Fruit fly (Drosophila melanogaster) whole organism, embryonic: Measurements from ENCODE around the gene CG15537.

Source experiments
- Adf1 ChIP-seq: fragments of 200-800 bp; sonication (Bioruptor generic); IDR thresholded peaks from 2 replicates; pipeline ENCODE4 v1.3.6; 2022; ENCODE audit warnings: missing biosample characterization, missing genetic modification characterization
- Atf3 ChIP-seq: fragments of 200-800 bp; sonication (Bioruptor generic); optimal IDR thresholded peaks from 3 replicates; lab custom pipeline; 2016; ENCODE audit warnings: missing biosample characterization, missing genetic modification characterization
- CG10462 ChIP-seq: fragments of 200-800 bp; sonication (Bioruptor generic); optimal IDR thresholded peaks from 2 replicates; lab custom pipeline; 2016; ENCODE audit warnings: missing biosample characterization, missing genetic modification characterization
- CG10979 ChIP-seq: fragments of 200-800 bp; sonication (Bioruptor generic); optimal IDR thresholded peaks from 2 replicates; lab custom pipeline; 2018; ENCODE audit warnings: missing biosample characterization, mild to moderate bottlenecking, missing genetic modification characterization, moderate library complexity
- CG12104 ChIP-seq: fragments of 200-800 bp; sonication (Bioruptor generic); optimal IDR thresholded peaks from 3 replicates; lab custom pipeline; 2016; ENCODE audit warnings: missing biosample characterization, missing genetic modification characterization
- CG13624 ChIP-seq: fragments of 200-800 bp; sonication (Bioruptor generic); optimal IDR thresholded peaks from 2 replicates; lab custom pipeline; 2016; ENCODE audit warnings: missing biosample characterization, missing genetic modification characterization
- CG13894 ChIP-seq: fragments of 200-800 bp; sonication (Bioruptor generic); optimal IDR thresholded peaks from 3 replicates; lab custom pipeline; 2018; ENCODE audit warnings: missing biosample characterization, mild to moderate bottlenecking, missing genetic modification characterization, moderate library complexity
- CG14965 ChIP-seq: fragments of 200-800 bp; sonication (Bioruptor generic); optimal IDR thresholded peaks from 2 replicates; lab custom pipeline; 2016; ENCODE audit warnings: missing biosample characterization, missing genetic modification characterization, borderline replicate concordance
- CG1602 ChIP-seq: fragments of 200-800 bp; sonication (Bioruptor generic); optimal IDR thresholded peaks from 3 replicates; lab custom pipeline; 2016; ENCODE audit warnings: missing biosample characterization, missing genetic modification characterization
- CG17361 ChIP-seq: fragments of 200-800 bp; sonication (Bioruptor generic); IDR thresholded peaks from 3 replicates; pipeline ENCODE4 v1.3.6; 2022; ENCODE audit warnings: missing biosample characterization, missing genetic modification characterization
- CG18599 ChIP-seq: fragments of 200-800 bp; sonication (Bioruptor generic); optimal IDR thresholded peaks from 3 replicates; lab custom pipeline; 2017; ENCODE audit warnings: missing biosample characterization, missing genetic modification characterization, mild to moderate bottlenecking, moderate library complexity, missing genetic modification reagents
- CG2199 ChIP-seq: fragments of 200-800 bp; sonication (Bioruptor generic); IDR thresholded peaks from 3 replicates; pipeline ENCODE4 v1.3.6; 2022; ENCODE audit warnings: missing biosample characterization, missing genetic modification characterization
- CG2875 ChIP-seq: fragments of 200-800 bp; sonication (Bioruptor generic); optimal IDR thresholded peaks from 2 replicates; lab custom pipeline; 2017; ENCODE audit warnings: missing biosample characterization, mild to moderate bottlenecking, missing genetic modification characterization, missing genetic modification reagents
- CG34376 ChIP-seq: fragments of 200-800 bp; sonication (Bioruptor generic); optimal IDR thresholded peaks from 2 replicates; lab custom pipeline; 2018; ENCODE audit warnings: missing biosample characterization, mild to moderate bottlenecking, missing genetic modification characterization
- CG34422 ChIP-seq: fragments of 200-800 bp; sonication (Bioruptor generic); IDR thresholded peaks from 3 replicates; pipeline ENCODE4 v1.3.6; 2022; ENCODE audit warnings: missing biosample characterization, missing genetic modification characterization
- CG6175 ChIP-seq: fragments of 200-800 bp; sonication (Bioruptor generic); IDR thresholded peaks from 3 replicates; pipeline ENCODE4 v1.3.6; 2022; ENCODE audit warnings: missing biosample characterization, missing genetic modification characterization
- CG6689 ChIP-seq: fragments of 200-800 bp; sonication (Bioruptor generic); IDR thresholded peaks from 2 replicates; pipeline ENCODE4 v1.3.6; 2022; ENCODE audit warnings: missing biosample characterization, missing genetic modification characterization
- CG8924 ChIP-seq: fragments of 200-800 bp; optimal IDR thresholded peaks from 3 replicates; lab custom pipeline; 2019; ENCODE audit warnings: missing biosample characterization, mild to moderate bottlenecking, missing genetic modification characterization, moderate library complexity
- D19B ChIP-seq: fragments of 200-800 bp; sonication (Bioruptor generic); optimal IDR thresholded peaks from 2 replicates; lab custom pipeline; 2017; ENCODE audit warnings: missing biosample characterization, mild to moderate bottlenecking, missing genetic modification characterization
- Dip3 ChIP-seq: fragments of 200-800 bp; sonication (Bioruptor generic); optimal IDR thresholded peaks from 3 replicates; lab custom pipeline; 2016; ENCODE audit warnings: missing biosample characterization, missing genetic modification characterization
- Doc2 ChIP-seq: fragments of 200-800 bp; sonication (Bioruptor generic); IDR thresholded peaks from 2 replicates; pipeline ENCODE4 v1.3.6; 2022; ENCODE audit warnings: missing biosample characterization, missing genetic modification characterization
- E2f2 ChIP-seq: fragments of 200-800 bp; sonication (Bioruptor generic); IDR thresholded peaks from 2 replicates; pipeline ENCODE4 v1.3.6; 2022; ENCODE audit warnings: missing biosample characterization, missing genetic modification characterization
- HmgZ ChIP-seq: fragments of 200-800 bp; sonication (Bioruptor generic); optimal IDR thresholded peaks from 2 replicates; lab custom pipeline; 2018; ENCODE audit warnings: missing biosample characterization, mild to moderate bottlenecking, missing genetic modification characterization
- Pdp1 ChIP-seq, 2 experiments: fragments of 200-800 bp; sonication (Bioruptor generic); optimal IDR thresholded peaks; 3 replicates each; lab custom pipeline; 2016; ENCODE audit warnings: missing biosample characterization in 2 of 2, missing genetic modification characterization in 2 of 2, mild to moderate bottlenecking in 1 of 2, moderate library complexity in 1 of 2
- Six4 ChIP-seq: fragments of 200-800 bp; sonication (Bioruptor generic); optimal IDR thresholded peaks from 2 replicates; lab custom pipeline; 2016; ENCODE audit warnings: missing biosample characterization, missing genetic modification characterization
- TFAM ChIP-seq: fragments of 200-800 bp; sonication (Bioruptor generic); optimal IDR thresholded peaks from 2 replicates; lab custom pipeline; 2017; ENCODE audit warnings: missing biosample characterization, missing genetic modification characterization, inconsistent platforms
- Tbp ChIP-seq: fragments of >200 bp; optimal IDR thresholded peaks from 2 replicates; lab custom pipeline; 2018; ENCODE audit warnings: missing biosample characterization, missing genetic modification characterization
- Usf ChIP-seq: fragments of 200-800 bp; sonication (Bioruptor generic); optimal IDR thresholded peaks from 2 replicates; lab custom pipeline; 2017; ENCODE audit warnings: missing genotype, missing biosample characterization, missing genetic modification characterization
- YL-1 ChIP-seq: fragments of 200-800 bp; sonication (Bioruptor generic); optimal IDR thresholded peaks from 3 replicates; lab custom pipeline; 2017; ENCODE audit warnings: missing biosample characterization, mild to moderate bottlenecking, missing genetic modification characterization
- ab ChIP-seq: fragments of 200-800 bp; sonication (Bioruptor generic); optimal IDR thresholded peaks from 2 replicates; lab custom pipeline; 2016; ENCODE audit warnings: missing biosample characterization, missing genetic modification characterization
- ap ChIP-seq: fragments of 200-800 bp; sonication (Bioruptor generic); IDR thresholded peaks from 2 replicates; pipeline ENCODE4 v1.3.6; 2022; ENCODE audit warnings: missing biosample characterization, missing genetic modification characterization
- btn ChIP-seq: fragments of 200-800 bp; sonication (Bioruptor generic); optimal IDR thresholded peaks from 2 replicates; lab custom pipeline; 2016; ENCODE audit warnings: missing biosample characterization, missing genetic modification characterization
- chm ChIP-seq: fragments of 200-800 bp; sonication (Bioruptor generic); IDR thresholded peaks from 2 replicates; pipeline ENCODE4 v1.3.6; 2022; ENCODE audit warnings: missing biosample characterization, missing genetic modification characterization
- ci ChIP-seq: fragments of 200-800 bp; sonication (Bioruptor generic); IDR thresholded peaks from 3 replicates; pipeline ENCODE4 v1.3.6; 2022; ENCODE audit warnings: missing biosample characterization, missing genetic modification characterization
- fd102C ChIP-seq: fragments of 200-800 bp; sonication (Bioruptor generic); optimal IDR thresholded peaks from 2 replicates; lab custom pipeline; 2018; ENCODE audit warnings: missing biosample characterization, mild to moderate bottlenecking, missing genetic modification characterization, moderate library complexity
- gcm ChIP-seq: fragments of 200-800 bp; sonication (Bioruptor generic); optimal IDR thresholded peaks from 2 replicates; lab custom pipeline; 2019; ENCODE audit warnings: missing biosample characterization, mild to moderate bottlenecking, missing genetic modification characterization, moderate library complexity
- gem ChIP-seq: fragments of 200-800 bp; sonication (Bioruptor generic); optimal IDR thresholded peaks from 2 replicates; lab custom pipeline; 2019; ENCODE audit warnings: missing biosample characterization, mild to moderate bottlenecking, missing genetic modification characterization, moderate library complexity
- hkb ChIP-seq, 2 experiments: fragments of 200-800 bp in 1 of 2; fragments of >200 bp in 1 of 2; sonication (Bioruptor generic) in 1 of 2; IDR thresholded peaks in 1 of 2; optimal IDR thresholded peaks in 1 of 2; 2 replicates each; pipeline versions ENCODE4 v1.3.6 to Lab custom; 2017 to 2022; ENCODE audit warnings: missing biosample characterization in 1 of 2, missing genetic modification characterization in 1 of 2
- inv ChIP-seq: fragments of 200-800 bp; sonication (Bioruptor generic); IDR thresholded peaks from 2 replicates; pipeline ENCODE4 v1.3.6; 2022; ENCODE audit warnings: missing biosample characterization, missing genetic modification characterization; ENCODE audit not compliant: partially characterized antibody
- kah ChIP-seq: fragments of 200-800 bp; sonication (Bioruptor generic); optimal IDR thresholded peaks from 2 replicates; lab custom pipeline; 2018; ENCODE audit warnings: missing biosample characterization, mild to moderate bottlenecking, missing genetic modification characterization
- maf-S ChIP-seq: fragments of 200-800 bp; sonication (Bioruptor generic); optimal IDR thresholded peaks from 2 replicates; lab custom pipeline; 2016; ENCODE audit warnings: missing biosample characterization, missing genetic modification characterization
- nau ChIP-seq: fragments of 200-800 bp; sonication (Bioruptor generic); optimal IDR thresholded peaks from 3 replicates; lab custom pipeline; 2017; ENCODE audit warnings: missing biosample characterization, mild to moderate bottlenecking, missing genetic modification characterization, missing genetic modification reagents
- nom ChIP-seq: fragments of 200-800 bp; sonication (Bioruptor generic); optimal IDR thresholded peaks from 2 replicates; lab custom pipeline; 2017; ENCODE audit warnings: missing biosample characterization, missing genetic modification characterization, mild to moderate bottlenecking, moderate library complexity, missing genetic modification reagents
- pita ChIP-seq: fragments of 200-800 bp; sonication (Bioruptor generic); optimal IDR thresholded peaks from 2 replicates; lab custom pipeline; 2017; ENCODE audit warnings: missing biosample characterization, mild to moderate bottlenecking, missing genetic modification characterization
- ranshi ChIP-seq: fragments of 200-800 bp; sonication (Bioruptor generic); IDR thresholded peaks from 2 replicates; pipeline ENCODE4 v1.3.6; 2022; ENCODE audit warnings: missing biosample characterization, missing genetic modification characterization
- tap ChIP-seq: fragments of 200-800 bp; optimal IDR thresholded peaks from 3 replicates; lab custom pipeline; 2019; ENCODE audit warnings: missing biosample characterization, mild to moderate bottlenecking, missing genetic modification characterization, moderate library complexity
- tio ChIP-seq: fragments of 200-800 bp; sonication (Bioruptor generic); optimal IDR thresholded peaks from 2 replicates; lab custom pipeline; 2017; ENCODE audit warnings: missing biosample characterization, missing genetic modification characterization, inconsistent platforms
- twi ChIP-seq: fragments of 200-800 bp; optimal IDR thresholded peaks from 2 replicates; lab custom pipeline; 2019; ENCODE audit warnings: missing biosample characterization, mild to moderate bottlenecking, missing genetic modification characterization, moderate library complexity
- usp ChIP-seq: fragments of >200 bp; optimal IDR thresholded peaks from 2 replicates; lab custom pipeline; 2017; ENCODE audit warnings: missing biosample characterization, missing genetic modification characterization
- wek ChIP-seq: fragments of 200-800 bp; sonication (Bioruptor generic); optimal IDR thresholded peaks from 3 replicates; lab custom pipeline; 2018; ENCODE audit warnings: missing biosample characterization, mild to moderate bottlenecking, missing genetic modification characterization, moderate library complexity

Gene CG15537

dm6 chr3R:30386759-30387437, 56.5 kb downstream of the CG15537 start (continued):
- TF ChIP-seq Usf (no peak), CG6175 (GFP tag; lab: Robert Waterston, UW) (no peak), CG10462 (GFP tag; lab: Kevin White, UChicago) (peak; percentile 75), twi (tag; lab: Kevin White, UChicago) (no peak), Tbp (no peak), usp (GFP tag; lab: Kevin White, UChicago) (no peak), ranshi (GFP tag; lab: Robert Waterston, UW) (no peak), HmgZ (peak; percentile 23), Atf3 (GFP tag; lab: Kevin White, UChicago) (no peak), CG2875 (no peak), CG17361 (no peak), CG12104 (GFP tag; lab: Kevin White, UChicago) (no peak), CG34422 (GFP tag; lab: Robert Waterston, UW) (no peak), E2f2 (no peak), Doc2 (GFP tag; lab: Robert Waterston, UW) (no peak), ab (GFP tag; lab: Kevin White, UChicago) (no peak), CG13894 (tag; lab: Kevin White, UChicago) (no peak), wek (no peak), tio (GFP tag; lab: Kevin White, UChicago) (no peak), CG18599 (no peak), inv (GFP tag; lab: Robert Waterston, UW) (no peak), YL-1 (GFP tag; lab: Kevin White, UChicago) (peak; percentile 14), tap (tag; lab: Kevin White, UChicago) (no peak), Pdp1 (GFP tag; optimal IDR thresholded peaks at IDR 0.05; lab: Kevin White, UChicago) (peak in 1 of 2 experiments; percentile 71), nom (GFP tag; lab: Kevin White, UChicago) (peak; percentile 57), Adf1 (GFP tag; lab: Robert Waterston, UW) (no peak), CG6689 (no peak), gcm (GFP tag; lab: Kevin White, UChicago) (no peak), TFAM (no peak), nau (GFP tag; lab: Kevin White, UChicago) (no peak), btn (GFP tag; lab: Kevin White, UChicago) (no peak), ci (GFP tag; lab: Robert Waterston, UW) (0 out of 3 replicates have a peak, but pooled peaks have one; percentile 28), CG14965 (GFP tag; lab: Kevin White, UChicago) (no peak), gem (tag; lab: Kevin White, UChicago) (no peak), Dip3 (GFP tag; lab: Kevin White, UChicago) (no peak), pita (no peak), chm (no peak), CG1602 (GFP tag; lab: Kevin White, UChicago) (no peak), CG13624 (GFP tag; lab: Kevin White, UChicago) (no peak), kah (GFP tag; lab: Kevin White, UChicago) (no peak), D19B (no peak), CG2199 (GFP tag; lab: Robert Waterston, UW) (peak; percentile 67; the same call in 2 of the 3 replicates), CG8924 (tag; lab: Kevin White, UChicago) (peak; percentile 0), Six4 (GFP tag; lab: Kevin White, UChicago) (no peak), ap (no peak), maf-S (GFP tag; lab: Kevin White, UChicago) (no peak), fd102C (GFP tag; lab: Kevin White, UChicago) (no peak), CG34376 (GFP tag; lab: Kevin White, UChicago) (no peak), hkb (optimal IDR thresholded peaks at IDR 0.05; lab: Kevin White, UChicago) (no peak), hkb (GFP tag; IDR thresholded peaks at IDR 0.05; lab: Robert Waterston, UW) (no peak), CG10979 (tag; lab: Kevin White, UChicago) (no peak)
